Worm (Caenorhabditis elegans) whole organism, L4 larva: ENCODE measurements around the gene srh-220.

Experiments
- ama-1 ChIP-seq: fragments of 150-350 bp; optimal IDR thresholded peaks from 2 replicates; lab custom pipeline; 2014; ENCODE audit warnings: inconsistent platforms, mixed read lengths
- daf-8 ChIP-seq: fragments of 200-800 bp; sonication (Bioruptor generic); IDR thresholded peaks from 2 replicates; pipeline ENCODE4 v1.3.6; 2022; ENCODE audit warnings: missing genetic modification characterization, missing compliant biosample characterization
- lin-1 ChIP-seq: fragments of 200-800 bp; sonication (Bioruptor generic); IDR thresholded peaks from 2 replicates; pipeline ENCODE4 v1.3.6; 2022; ENCODE audit warnings: missing genetic modification reagents, missing genetic modification characterization, missing compliant biosample characterization
- lin-13 ChIP-seq: fragments of 150-350 bp; optimal IDR thresholded peaks from 2 replicates; lab custom pipeline; 2014; ENCODE audit warnings: missing biosample characterization, missing genetic modification reagents, missing genetic modification characterization
- nhr-11 ChIP-seq: fragments of 150-350 bp; optimal IDR thresholded peaks from 2 replicates; lab custom pipeline; 2014; ENCODE audit warnings: missing biosample characterization, missing genetic modification characterization

- TF ChIP-seq ama-1 (no peak), lin-1 (no peak), nhr-11 (tag; lab: Kevin White, UChicago) (no peak), daf-8 (GFP tag; lab: Robert Waterston, UW) (no peak), lin-13 (no peak)
These were observed 17.6 kb upstream of the srh-220 start, which contains the start of gene F47C12.7 for ce11 chrIV:3995384-3995783.
